Worm (Caenorhabditis elegans) whole organism, L4 larva: ENCODE results near the gene mlc-6.
A peak's percentile ranks its signal among the peaks of the same experiment; 100 is the strongest.

Source experiments
- F26F4.8 ChIP-seq: fragments of 200-800 bp; sonication (Bioruptor generic); conservative IDR thresholded peaks from 2 replicates; pipeline ENCODE4 v1.3.6; 2022; ENCODE audit warnings: missing genetic modification characterization, missing compliant biosample characterization
- T26A8.4 ChIP-seq: fragments of 200-800 bp; sonication (Bioruptor generic); IDR thresholded peaks from 2 replicates; pipeline ENCODE4 v1.3.6; 2022; ENCODE audit warnings: missing genetic modification characterization, missing compliant biosample characterization
- Y105C5A.15 ChIP-seq: fragments of 200-800 bp; sonication (Bioruptor generic); IDR thresholded peaks from 2 replicates; pipeline ENCODE4 v1.3.6; 2022; ENCODE audit warnings: missing genetic modification characterization, missing compliant biosample characterization
- ZK546.5 ChIP-seq, 2 experiments: sonication (generic microtip); optimal IDR thresholded peaks; 2 replicates each; lab custom pipeline; 2017; ENCODE audit warnings: missing biosample characterization in 2 of 2, missing genetic modification characterization in 2 of 2
- aha-1 ChIP-seq: fragments of 150-350 bp; peaks from one replicate; lab custom pipeline; 2014; ENCODE audit warnings: missing biosample characterization, missing genetic modification characterization
- attf-4 ChIP-seq: sonication (generic microtip); optimal IDR thresholded peaks from 3 replicates; lab custom pipeline; 2017; ENCODE audit warnings: missing biosample characterization, missing genetic modification characterization
- ceh-44 ChIP-seq: fragments of 200-800 bp; sonication (Bioruptor generic); IDR thresholded peaks from 2 replicates; pipeline ENCODE4 v1.3.6; 2022; ENCODE audit warnings: missing genetic modification reagents, missing genetic modification characterization, missing compliant biosample characterization
- ces-1 ChIP-seq: fragments of 150-350 bp; sonication (generic microtip); optimal IDR thresholded peaks from 4 replicates; lab custom pipeline; 2014; ENCODE audit warnings: missing biosample characterization, missing genetic modification reagents, missing genetic modification characterization
- daf-16 ChIP-seq, 3 experiments: sonication (generic microtip); optimal IDR thresholded peaks; 2 replicates each; lab custom pipeline; 2016 to 2017; ENCODE audit warnings: missing genetic modification characterization in 3 of 3, missing genetic modification reagents in 3 of 3, mild to moderate bottlenecking in 2 of 3, missing compliant biosample characterization in 2 of 3, missing biosample characterization in 1 of 3, moderate library complexity in 1 of 3
- daf-19 ChIP-seq: fragments of 200-800 bp; sonication (Bioruptor generic); conservative IDR thresholded peaks from 2 replicates; pipeline ENCODE4 v1.3.6; 2022; ENCODE audit warnings: missing genetic modification characterization, missing compliant biosample characterization
- daf-8 ChIP-seq: fragments of 200-800 bp; sonication (Bioruptor generic); IDR thresholded peaks from 2 replicates; pipeline ENCODE4 v1.3.6; 2022; ENCODE audit warnings: missing genetic modification characterization, missing compliant biosample characterization
- dmd-6 ChIP-seq: fragments of 200-800 bp; sonication (Bioruptor generic); IDR thresholded peaks from 2 replicates; pipeline ENCODE4 v1.3.6; 2022; ENCODE audit warnings: missing genetic modification reagents, missing genetic modification characterization, missing compliant biosample characterization
- dmd-8 ChIP-seq: fragments of 200-800 bp; sonication (Bioruptor generic); IDR thresholded peaks from 2 replicates; pipeline ENCODE4 v1.3.6; 2022; ENCODE audit warnings: missing genetic modification characterization, missing compliant biosample characterization
- duxl-1 ChIP-seq: sonication (generic microtip); optimal IDR thresholded peaks from 2 replicates; lab custom pipeline; 2016; ENCODE audit warnings: mild to moderate bottlenecking, missing genetic modification characterization, moderate library complexity, missing compliant biosample characterization; ENCODE audit not compliant: poor library complexity
- fkh-10 ChIP-seq: fragments of 150-350 bp; optimal IDR thresholded peaks from 2 replicates; lab custom pipeline; 2014; ENCODE audit warnings: missing biosample characterization, missing genetic modification reagents, missing genetic modification characterization
- lim-7 ChIP-seq: fragments of 200-800 bp; sonication (Bioruptor generic); IDR thresholded peaks from 2 replicates; pipeline ENCODE4 v1.3.6; 2022; ENCODE audit warnings: missing genetic modification characterization, missing compliant biosample characterization
- lin-1 ChIP-seq: fragments of 200-800 bp; sonication (Bioruptor generic); IDR thresholded peaks from 2 replicates; pipeline ENCODE4 v1.3.6; 2022; ENCODE audit warnings: missing genetic modification reagents, missing genetic modification characterization, missing compliant biosample characterization
- lin-13 ChIP-seq: fragments of 150-350 bp; optimal IDR thresholded peaks from 2 replicates; lab custom pipeline; 2014; ENCODE audit warnings: missing biosample characterization, missing genetic modification reagents, missing genetic modification characterization
- lin-38 ChIP-seq: fragments of 200-800 bp; sonication (Bioruptor generic); IDR thresholded peaks from 2 replicates; pipeline ENCODE4 v1.3.6; 2022; ENCODE audit warnings: missing genetic modification reagents, missing genetic modification characterization, missing compliant biosample characterization
- lin-39 ChIP-seq: fragments of 150-350 bp; optimal IDR thresholded peaks from 2 replicates; lab custom pipeline; 2014; ENCODE audit warnings: missing biosample characterization, missing genetic modification reagents, missing genetic modification characterization
- madf-5 ChIP-seq, 2 experiments: fragments of 200-800 bp; sonication (Bioruptor generic); IDR thresholded peaks; 2 replicates each; pipeline ENCODE4 v1.3.6; 2022; ENCODE audit warnings: missing compliant biosample characterization in 2 of 2, missing genetic modification characterization in 2 of 2
- madf-9 ChIP-seq: fragments of 200-800 bp; sonication (Bioruptor generic); conservative IDR thresholded peaks from 2 replicates; pipeline ENCODE4 v1.3.6; 2022; ENCODE audit warnings: missing genetic modification reagents, missing genetic modification characterization, missing compliant biosample characterization
- mxl-2 ChIP-seq: fragments of 200-800 bp; sonication (Bioruptor generic); conservative IDR thresholded peaks from 2 replicates; pipeline ENCODE4 v1.3.6; 2022; ENCODE audit warnings: missing genetic modification reagents, missing genetic modification characterization, missing compliant biosample characterization
- nhr-102 ChIP-seq: sonication (generic microtip); optimal IDR thresholded peaks from 2 replicates; lab custom pipeline; 2016; ENCODE audit warnings: mild to moderate bottlenecking, missing genetic modification characterization, moderate library complexity, missing compliant biosample characterization
- nhr-11 ChIP-seq: fragments of 150-350 bp; optimal IDR thresholded peaks from 2 replicates; lab custom pipeline; 2014; ENCODE audit warnings: missing biosample characterization, missing genetic modification characterization
- nhr-28 ChIP-seq: fragments of 150-350 bp; optimal IDR thresholded peaks from 2 replicates; lab custom pipeline; 2014; ENCODE audit warnings: missing biosample characterization, missing genetic modification characterization
- nhr-41 ChIP-seq: fragments of 200-800 bp; sonication (Bioruptor generic); IDR thresholded peaks from 2 replicates; pipeline ENCODE4 v1.3.6; 2022; ENCODE audit warnings: missing genetic modification reagents, missing genetic modification characterization, missing compliant biosample characterization
- nhr-48 ChIP-seq: sonication (generic microtip); optimal IDR thresholded peaks from 2 replicates; lab custom pipeline; 2016; ENCODE audit warnings: mild to moderate bottlenecking, missing genetic modification characterization, missing compliant biosample characterization
- nhr-6 ChIP-seq: fragments of 150-350 bp; optimal IDR thresholded peaks from 2 replicates; lab custom pipeline; 2014; ENCODE audit warnings: missing biosample characterization, missing genetic modification characterization
- nhr-76 ChIP-seq: fragments of 150-350 bp; optimal IDR thresholded peaks from 2 replicates; lab custom pipeline; 2014; ENCODE audit warnings: missing biosample characterization, missing genetic modification characterization
- pha-4 ChIP-seq, 2 experiments: fragments of 150-350 bp in 1 of 2; fragments of 200-800 bp in 1 of 2; sonication (Bioruptor generic) in 1 of 2; IDR thresholded peaks in 1 of 2; optimal IDR thresholded peaks in 1 of 2; 2 replicates each; pipeline versions ENCODE4 v1.3.6 to Lab custom; 2014 to 2022; ENCODE audit warnings: missing genetic modification characterization in 2 of 2, missing genetic modification reagents in 2 of 2, missing biosample characterization in 1 of 2, missing compliant biosample characterization in 1 of 2
- rbr-2 ChIP-seq: sonication (generic microtip); optimal IDR thresholded peaks from 2 replicates; lab custom pipeline; 2016; ENCODE audit warnings: missing genotype, missing genetic modification characterization, missing compliant biosample characterization
- set-16 ChIP-seq: fragments of 200-800 bp; sonication (Bioruptor generic); IDR thresholded peaks from 2 replicates; pipeline ENCODE4 v1.3.6; 2022; ENCODE audit warnings: missing genetic modification reagents, missing genetic modification characterization, missing compliant biosample characterization
- snpc-1.2 ChIP-seq: fragments of 200-800 bp; sonication (Bioruptor generic); IDR thresholded peaks from 2 replicates; pipeline ENCODE4 v1.3.6; 2022; ENCODE audit warnings: missing genetic modification reagents, missing genetic modification characterization, missing compliant biosample characterization
- spr-3 ChIP-seq: fragments of 200-800 bp; sonication (Bioruptor generic); optimal IDR thresholded peaks from 2 replicates; lab custom pipeline; 2018; ENCODE audit warnings: mild to moderate bottlenecking, missing genetic modification characterization, missing compliant biosample characterization
- tag-97 ChIP-seq: fragments of 200-800 bp; sonication (Bioruptor generic); IDR thresholded peaks from 2 replicates; pipeline ENCODE4 v1.3.6; 2022; ENCODE audit warnings: missing genetic modification characterization, missing compliant biosample characterization
- tra-1 ChIP-seq: fragments of 200-800 bp; sonication (Bioruptor generic); IDR thresholded peaks from 2 replicates; pipeline ENCODE4 v1.3.6; 2022; ENCODE audit warnings: missing genetic modification reagents, missing genetic modification characterization, missing compliant biosample characterization
- unc-39 ChIP-seq: sonication (generic microtip); optimal IDR thresholded peaks from 2 replicates; lab custom pipeline; 2017; ENCODE audit warnings: missing biosample characterization, missing genetic modification characterization
- unc-62 ChIP-seq, 3 experiments: fragments of 150-350 bp in 1 of 3; sonication (generic microtip); optimal IDR thresholded peaks in 2 of 3; peaks in 1 of 3; 1 replicate in 1 of 3; 2 replicates in 2 of 3; lab custom pipeline; 2014 to 2017; ENCODE audit warnings: missing biosample characterization in 3 of 3, missing genetic modification characterization in 3 of 3, missing genetic modification reagents in 3 of 3, missing genotype in 1 of 3
- ztf-7 ChIP-seq: fragments of 150-350 bp; optimal IDR thresholded peaks from 2 replicates; lab custom pipeline; 2014; ENCODE audit warnings: missing biosample characterization, missing genetic modification characterization

The mlc-6 gene

DNA sequence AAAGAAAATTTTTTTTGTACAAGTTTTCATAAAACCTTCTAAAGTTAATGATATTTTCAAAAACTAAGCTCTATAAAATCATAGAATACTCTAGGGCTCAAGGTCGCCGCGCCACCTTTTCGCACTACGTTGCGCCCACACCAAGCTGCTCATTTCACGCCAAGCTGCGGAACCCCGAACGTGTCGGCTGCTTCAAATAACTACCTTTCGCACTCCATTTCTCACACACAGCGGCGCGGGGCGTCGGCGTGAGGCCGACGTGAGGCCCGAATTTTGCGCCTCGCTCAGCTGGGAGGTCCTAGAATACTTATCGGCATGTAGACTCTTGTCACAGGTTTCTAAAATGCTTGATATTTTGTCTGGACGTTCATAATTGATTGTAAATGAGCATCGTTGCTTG, 14.4 kb downstream of the mlc-6 start:
- TF ChIP-seq tag-97 (GFP tag; lab: Robert Waterston, UW), result no peak
- TF ChIP-seq unc-62 (GFP tag; optimal IDR thresholded peaks at IDR 0.05 in 1 of 2; lab: Kevin White, UChicago), result peak in 1 of 2 experiments; percentile 3
- TF ChIP-seq unc-62 (tag; optimal IDR thresholded peaks at IDR 0.05; lab: Kevin White, UChicago), result no peak
- TF ChIP-seq set-16 (GFP tag; lab: Robert Waterston, UW), result peak; percentile 65; the same call in 1 of the 2 replicates
- TF ChIP-seq aha-1 (tag; lab: Kevin White, UChicago), result peak; percentile 93
- TF ChIP-seq, all 104 proteins: peak for 3

DNA sequence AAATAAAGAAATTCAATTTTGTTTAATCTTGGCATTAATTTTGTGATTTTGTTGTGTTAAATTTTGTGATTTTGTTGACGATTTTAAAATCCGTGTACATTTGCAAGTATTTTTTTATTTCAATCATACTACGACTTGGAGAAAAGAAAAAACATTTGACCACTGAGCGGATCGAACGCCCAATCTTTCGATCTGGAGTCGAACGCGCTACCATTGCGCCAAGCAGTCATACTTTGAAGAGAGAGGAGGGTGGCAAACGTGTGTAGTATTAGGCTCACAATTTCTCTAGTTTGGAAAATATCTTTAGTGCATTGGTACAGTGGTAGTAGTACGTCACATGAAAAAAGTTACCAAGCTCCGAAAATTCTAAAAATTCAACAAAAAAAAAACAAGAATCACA, 17.7 kb downstream of the mlc-6 start:
- TF ChIP-seq lim-7 (peak; percentile 89), mxl-2 (GFP tag; lab: Robert Waterston, UW) (no peak), pha-4 (GFP tag; IDR thresholded peaks at IDR 0.05; lab: Robert Waterston, UW) (peak; percentile 71; the same call in 1 of the 2 replicates), pha-4 (tag; optimal IDR thresholded peaks at IDR 0.05; lab: Kevin White, UChicago) (no peak), dmd-6 (peak; percentile 50; the same call in 1 of the 2 replicates), madf-9 (GFP tag; lab: Robert Waterston, UW) (no peak), lin-1 (GFP tag; lab: Robert Waterston, UW) (no peak; the same call in 1 of the 2 replicates), rbr-2 (tag; lab: Kevin White, UChicago) (peak; percentile 25), tra-1 (GFP tag; lab: Robert Waterston, UW) (peak; percentile 48; the same call in 1 of the 2 replicates), aha-1 (tag; lab: Kevin White, UChicago) (no peak), F26F4.8 (GFP tag; lab: Robert Waterston, UW) (peak; percentile 88), lin-13 (GFP tag; lab: Kevin White, UChicago) (peak; percentile 61), ceh-44 (GFP tag; lab: Robert Waterston, UW) (peak; percentile 76; the same call in 1 of the 2 replicates), Y105C5A.15 (peak; percentile 48; the same call in 1 of the 2 replicates), attf-4 (tag; lab: Kevin White, UChicago) (no peak), lin-38 (no peak), nhr-48 (tag; lab: Kevin White, UChicago) (peak; percentile 20), daf-19 (GFP tag; lab: Robert Waterston, UW) (no peak), unc-62 (GFP tag; optimal IDR thresholded peaks at IDR 0.05 in 1 of 2; lab: Kevin White, UChicago) (no peak), unc-62 (tag; optimal IDR thresholded peaks at IDR 0.05; lab: Kevin White, UChicago) (no peak), unc-39 (tag; lab: Kevin White, UChicago) (no peak), ces-1 (GFP tag; lab: Kevin White, UChicago) (no peak), nhr-11 (tag; lab: Kevin White, UChicago) (peak; percentile 14), daf-8 (GFP tag; lab: Robert Waterston, UW) (0 out of 2 replicates have a peak, but pooled peaks have one; percentile 49), nhr-6 (tag; lab: Kevin White, UChicago) (peak; percentile 60), madf-5 (GFP tag; IDR thresholded peaks at IDR 0.05; lab: Robert Waterston, UW) (0 out of 4 replicates have a peak, but pooled peaks of 1 of the 2 experiments have one; percentile 50), ZK546.5 (tag; optimal IDR thresholded peaks at IDR 0.05; lab: Kevin White, UChicago) (no peak), T26A8.4 (GFP tag; lab: Robert Waterston, UW) (no peak), nhr-41 (GFP tag; lab: Robert Waterston, UW) (0 out of 2 replicates have a peak, but pooled peaks have one; percentile 25), ztf-7 (peak; percentile 28), lin-39 (tag; lab: Kevin White, UChicago) (no peak), daf-16 (GFP tag; optimal IDR thresholded peaks at IDR 0.05; lab: Kevin White, UChicago) (peak in 1 of 2 experiments; percentile 68), daf-16 (tag; optimal IDR thresholded peaks at IDR 0.05; lab: Kevin White, UChicago) (peak; percentile 59), duxl-1 (tag; lab: Kevin White, UChicago) (peak; percentile 61), snpc-1.2 (GFP tag; lab: Robert Waterston, UW) (peak; percentile 47; the same call in 1 of the 2 replicates), nhr-102 (tag; lab: Kevin White, UChicago) (peak; percentile 42), nhr-76 (tag; lab: Kevin White, UChicago) (no peak), spr-3 (no peak), fkh-10 (GFP tag; lab: Kevin White, UChicago) (no peak), nhr-28 (tag; lab: Kevin White, UChicago) (no peak), dmd-8 (GFP tag; lab: Robert Waterston, UW) (0 out of 2 replicates have a peak, but pooled peaks have one; percentile 64)
